Worm (Caenorhabditis elegans) whole organism, L1 larva: ENCODE data around the gene zgpa-1.

Experiments
- C16A3.4 ChIP-seq: fragments of 150-350 bp; optimal IDR thresholded peaks from 2 replicates; lab custom pipeline; 2014; ENCODE audit warnings: missing biosample characterization, missing genetic modification characterization
- Y116A8C.19 ChIP-seq: sonication (generic microtip); optimal IDR thresholded peaks from 2 replicates; lab custom pipeline; 2016; ENCODE audit warnings: missing compliant biosample characterization, missing genetic modification characterization, borderline replicate concordance
- aha-1 ChIP-seq: fragments of 150-350 bp; optimal IDR thresholded peaks from 2 replicates; lab custom pipeline; 2014; ENCODE audit warnings: missing biosample characterization, missing genetic modification characterization
- aly-2 ChIP-seq: fragments of 150-350 bp; optimal IDR thresholded peaks from 2 replicates; lab custom pipeline; 2014; ENCODE audit warnings: missing biosample characterization, missing genetic modification characterization
- blmp-1 ChIP-seq: fragments of 150-350 bp; optimal IDR thresholded peaks from 2 replicates; lab custom pipeline; 2014; ENCODE audit warnings: missing biosample characterization, missing genetic modification characterization
- ceh-63 ChIP-seq: fragments of 200-800 bp; sonication (Bioruptor generic); optimal IDR thresholded peaks from 2 replicates; lab custom pipeline; 2018; ENCODE audit warnings: mild to moderate bottlenecking, missing genetic modification characterization, missing compliant biosample characterization
- ceh-82 ChIP-seq, 3 experiments: fragments of 150-350 bp in 1 of 3; sonication (generic microtip) in 2 of 3; optimal IDR thresholded peaks; 2 replicates each; lab custom pipeline; 2014 to 2017; ENCODE audit warnings: missing biosample characterization in 3 of 3, missing genetic modification characterization in 3 of 3
- ceh-88 ChIP-seq: fragments of 200-800 bp; sonication (Bioruptor generic); IDR thresholded peaks from 2 replicates; pipeline ENCODE4 v1.3.6; 2022; ENCODE audit warnings: missing genetic modification characterization, missing compliant biosample characterization
- dpl-1 ChIP-seq, 3 experiments: fragments of 150-350 bp in 2 of 3; sonication (generic microtip) in 1 of 3; optimal IDR thresholded peaks; 2 replicates each; lab custom pipeline; 2014 to 2017; ENCODE audit warnings: missing biosample characterization in 3 of 3, missing genetic modification characterization in 3 of 3, missing genetic modification reagents in 3 of 3
- dsc-1 ChIP-seq: sonication (generic microtip); optimal IDR thresholded peaks from 2 replicates; lab custom pipeline; 2016; ENCODE audit warnings: mild to moderate bottlenecking, missing genetic modification characterization, missing compliant biosample characterization
- efl-1 ChIP-seq, 4 experiments: fragments of 150-350 bp; optimal IDR thresholded peaks in 3 of 4; peaks in 1 of 4; 1 replicate in 1 of 4; 2 replicates in 3 of 4; lab custom pipeline; 2014; ENCODE audit warnings: missing biosample characterization in 2 of 4, missing genetic modification characterization in 2 of 4, missing genetic modification reagents in 2 of 4
- efl-3 ChIP-seq: fragments of 200-800 bp; sonication (Bioruptor generic); optimal IDR thresholded peaks from 2 replicates; lab custom pipeline; 2018; ENCODE audit warnings: mild to moderate bottlenecking, missing genetic modification characterization, missing compliant biosample characterization
- egl-13 ChIP-seq: sonication (generic microtip); optimal IDR thresholded peaks from 2 replicates; lab custom pipeline; 2016; ENCODE audit warnings: missing genotype, missing genetic modification reagents, missing genetic modification characterization, missing compliant biosample characterization
- fkh-10 ChIP-seq: sonication (generic microtip); optimal IDR thresholded peaks from 2 replicates; lab custom pipeline; 2017; ENCODE audit warnings: missing biosample characterization, missing genetic modification reagents, missing genetic modification characterization
- fkh-4 ChIP-seq: sonication (generic microtip); optimal IDR thresholded peaks from 2 replicates; lab custom pipeline; 2016; ENCODE audit warnings: missing compliant biosample characterization, missing genetic modification characterization, borderline replicate concordance
- hpl-2 ChIP-seq: fragments of 150-350 bp; optimal IDR thresholded peaks from 2 replicates; lab custom pipeline; 2014; ENCODE audit warnings: missing biosample characterization, missing genetic modification reagents, missing genetic modification characterization
- isw-1 ChIP-seq: fragments of 200-800 bp; sonication (Bioruptor generic); IDR thresholded peaks from 2 replicates; pipeline ENCODE4 v1.3.6; 2022; ENCODE audit warnings: missing genetic modification characterization, missing compliant biosample characterization
- jun-1 ChIP-seq: fragments of 150-350 bp; optimal IDR thresholded peaks from 2 replicates; lab custom pipeline; 2014; ENCODE audit warnings: missing biosample characterization, missing genetic modification reagents, missing genetic modification characterization
- lin-14 ChIP-seq: fragments of 200-800 bp; sonication (Bioruptor generic); optimal IDR thresholded peaks from 2 replicates; lab custom pipeline; 2018; ENCODE audit warnings: mild to moderate bottlenecking, missing genetic modification characterization, moderate library complexity, missing compliant biosample characterization
- lin-35 ChIP-seq, 2 experiments: fragments of 150-350 bp; optimal IDR thresholded peaks; 2 replicates each; lab custom pipeline; 2014; ENCODE audit warnings: missing biosample characterization in 2 of 2, missing genetic modification characterization in 2 of 2, missing genetic modification reagents in 2 of 2
- mep-1 ChIP-seq: fragments of 150-350 bp; optimal IDR thresholded peaks from 2 replicates; lab custom pipeline; 2014; ENCODE audit warnings: missing biosample characterization, missing genetic modification characterization
- nhr-11 ChIP-seq: fragments of 150-350 bp; optimal IDR thresholded peaks from 2 replicates; lab custom pipeline; 2014; ENCODE audit warnings: missing biosample characterization, missing genetic modification characterization
- nhr-76 ChIP-seq: sonication (generic microtip); optimal IDR thresholded peaks from 2 replicates; lab custom pipeline; 2017; ENCODE audit warnings: missing biosample characterization, missing genetic modification characterization
- nhr-77 ChIP-seq: fragments of 150-350 bp; optimal IDR thresholded peaks from 2 replicates; lab custom pipeline; 2014; ENCODE audit warnings: missing biosample characterization, missing genetic modification characterization
- nhr-90 ChIP-seq: sonication (generic microtip); optimal IDR thresholded peaks from 2 replicates; lab custom pipeline; 2016; ENCODE audit warnings: mild to moderate bottlenecking, missing genetic modification characterization, missing compliant biosample characterization; ENCODE audit not compliant: poor library complexity
- pax-3 ChIP-seq: fragments of 200-800 bp; sonication (Bioruptor generic); optimal IDR thresholded peaks from 2 replicates; lab custom pipeline; 2018; ENCODE audit warnings: mild to moderate bottlenecking, missing genetic modification characterization, moderate library complexity, missing compliant biosample characterization
- pqm-1 ChIP-seq: sonication (generic microtip); optimal IDR thresholded peaks from 3 replicates; lab custom pipeline; 2017; ENCODE audit warnings: missing biosample characterization, missing genetic modification characterization
- sox-4 ChIP-seq: sonication (generic microtip); optimal IDR thresholded peaks from 2 replicates; lab custom pipeline; 2016; ENCODE audit warnings: missing genetic modification characterization, missing compliant biosample characterization
- sptf-1 ChIP-seq: fragments of 150-350 bp; optimal IDR thresholded peaks from 2 replicates; lab custom pipeline; 2014; ENCODE audit warnings: missing biosample characterization, missing genetic modification characterization
- sup-37 ChIP-seq: fragments of 200-800 bp; sonication (Bioruptor generic); optimal IDR thresholded peaks from 2 replicates; lab custom pipeline; 2018; ENCODE audit warnings: mild to moderate bottlenecking, missing genetic modification characterization, missing compliant biosample characterization
- swsn-7 ChIP-seq: sonication (generic microtip); optimal IDR thresholded peaks from 2 replicates; lab custom pipeline; 2016; ENCODE audit warnings: missing genetic modification characterization, missing compliant biosample characterization
- unc-30 ChIP-seq: sonication (generic microtip); optimal IDR thresholded peaks from 2 replicates; lab custom pipeline; 2017; ENCODE audit warnings: missing biosample characterization, missing genetic modification characterization
- unc-86 ChIP-seq: sonication (generic microtip); optimal IDR thresholded peaks from 2 replicates; lab custom pipeline; 2016; ENCODE audit warnings: missing genetic modification characterization, missing compliant biosample characterization
- unc-98 ChIP-seq: fragments of 200-800 bp; sonication (Bioruptor generic); IDR thresholded peaks from 2 replicates; pipeline ENCODE4 v1.3.6; 2022; ENCODE audit warnings: missing genetic modification characterization, missing compliant biosample characterization
- zip-4 ChIP-seq: fragments of 200-800 bp; sonication (Bioruptor generic); optimal IDR thresholded peaks from 2 replicates; lab custom pipeline; 2018; ENCODE audit warnings: mild to moderate bottlenecking, missing genetic modification characterization, moderate library complexity, missing compliant biosample characterization
- ztf-11 ChIP-seq, 2 experiments: sonication (generic microtip); optimal IDR thresholded peaks; 2 replicates each; lab custom pipeline; 2016 to 2017; ENCODE audit warnings: missing genetic modification characterization in 2 of 2, missing biosample characterization in 1 of 2, missing compliant biosample characterization in 1 of 2

zgpa-1 gene

ce11 chrIV:7812709-7813108, at the start of gene zgpa-1:
zgpa-1 (minus strand) TSS chrIV:7812809.
- no peak for TF ChIP-seq ceh-82 (tag; optimal IDR thresholded peaks at IDR 0.05; lab: Kevin White, UChicago)
- no peak for TF ChIP-seq C16A3.4

ce11 chrIV:7851291-7851690, 38.7 kb upstream of the zgpa-1 start:
- TF ChIP-seq nhr-76 (tag; lab: Kevin White, UChicago) (no peak), fkh-10 (no peak), nhr-11 (tag; lab: Kevin White, UChicago) (no peak), pqm-1 (tag; lab: Kevin White, UChicago) (no peak), blmp-1 (tag; lab: Kevin White, UChicago) (no peak), aly-2 (tag; lab: Kevin White, UChicago) (no peak), sptf-1 (tag; lab: Kevin White, UChicago) (no peak), Y116A8C.19 (no peak), dsc-1 (no peak)
- TF ChIP-seq, all 84 proteins: peak for 0

ce11 chrIV:7850329-7850728, 37.7 kb upstream of the zgpa-1 start:
- TF ChIP-seq jun-1 (tag; lab: Kevin White, UChicago) = no peak
- TF ChIP-seq efl-1 (optimal IDR thresholded peaks at IDR 0.05; lab: Kevin White, UChicago) = no peak
- TF ChIP-seq efl-1 (GFP tag; optimal IDR thresholded peaks at IDR 0.05 in 1 of 2; lab: Kevin White, UChicago) = peak in 1 of 2 experiments; percentile 73
- TF ChIP-seq lin-35 (GFP tag; optimal IDR thresholded peaks at IDR 0.05; lab: Kevin White, UChicago) = no peak
- TF ChIP-seq zip-4 (GFP tag; lab: Kevin White, UChicago) = no peak
- no peak for TF ChIP-seq unc-86 (tag; lab: Kevin White, UChicago)
- TF ChIP-seq unc-98 = no peak
- TF ChIP-seq ztf-11 (tag; optimal IDR thresholded peaks at IDR 0.05; lab: Kevin White, UChicago) = no peak
- TF ChIP-seq, all 84 proteins: peak for 1

- no peak for TF ChIP-seq ceh-88 (GFP tag; lab: Robert Waterston, UW)
- no peak for TF ChIP-seq pax-3 (tag; lab: Kevin White, UChicago)
- no peak for TF ChIP-seq nhr-77 (tag; lab: Kevin White, UChicago)
- no peak for TF ChIP-seq hpl-2 (GFP tag; lab: Kevin White, UChicago)
- TF ChIP-seq isw-1 (GFP tag; lab: Robert Waterston, UW) = no peak
- TF ChIP-seq egl-13 (tag; lab: Kevin White, UChicago) = no peak
- no peak for TF ChIP-seq swsn-7 (tag; lab: Kevin White, UChicago)
- TF ChIP-seq blmp-1 (tag; lab: Kevin White, UChicago) = no peak
- TF ChIP-seq ceh-82 (tag; optimal IDR thresholded peaks at IDR 0.05; lab: Kevin White, UChicago) = no peak
- no peak for TF ChIP-seq unc-30 (tag; lab: Kevin White, UChicago)
- TF ChIP-seq sox-4 (tag; lab: Kevin White, UChicago) = no peak
- TF ChIP-seq mep-1 (tag; lab: Kevin White, UChicago) = no peak
- TF ChIP-seq lin-35 (GFP tag; optimal IDR thresholded peaks at IDR 0.05; lab: Kevin White, UChicago) = no peak
- no peak for TF ChIP-seq pqm-1 (tag; lab: Kevin White, UChicago)
- TF ChIP-seq sptf-1 (tag; lab: Kevin White, UChicago) = no peak
- no peak for TF ChIP-seq ceh-63
- no peak for TF ChIP-seq lin-14
- no peak for TF ChIP-seq dsc-1
- TF ChIP-seq fkh-4 (tag; lab: Kevin White, UChicago) = no peak
- TF ChIP-seq sup-37 (GFP tag; lab: Kevin White, UChicago) = no peak
- TF ChIP-seq, all 84 proteins: peak for 0
Measured at ce11 chrIV:7849235-7849634, 36.6 kb upstream of the zgpa-1 start.

ce11 chrIV:7846386-7846785, 33.8 kb upstream of the zgpa-1 start, which contains the start of gene C06A6.2:
C06A6.2 (plus strand) TSS chrIV:7846622.
- TF ChIP-seq efl-1 (optimal IDR thresholded peaks at IDR 0.05; lab: Kevin White, UChicago) (peak; percentile 36 to 51), efl-1 (GFP tag; optimal IDR thresholded peaks at IDR 0.05 in 1 of 2; lab: Kevin White, UChicago) (peak; percentile 59 to 92), efl-3 (GFP tag; lab: Kevin White, UChicago) (no peak), lin-35 (GFP tag; optimal IDR thresholded peaks at IDR 0.05; lab: Kevin White, UChicago) (peak in 1 of 2 experiments; percentile 54), nhr-90 (tag; lab: Kevin White, UChicago) (no peak), mep-1 (tag; lab: Kevin White, UChicago) (peak; percentile 5), aha-1 (tag; lab: Kevin White, UChicago) (no peak), dpl-1 (GFP tag; optimal IDR thresholded peaks at IDR 0.05; lab: Kevin White, UChicago) (peak in 2 of 3 experiments; percentile 44 to 64), blmp-1 (tag; lab: Kevin White, UChicago) (peak; percentile 3)
